Fruit fly (Drosophila melanogaster): Measurements from ENCODE around the gene CG12289.

dm6 chr3L:11413697-11414096, 44.6 kb downstream of the CG12289 start:
- no peak for TF ChIP-seq bab1 (GFP tag; optimal IDR thresholded peaks at IDR 0.05)
- no peak for TF ChIP-seq toe (GFP tag; optimal IDR thresholded peaks at IDR 0.05)
- no peak for TF ChIP-seq CG14711 (tag; optimal IDR thresholded peaks at IDR 0.05)
- no peak for TF ChIP-seq ovo (GFP tag; optimal IDR thresholded peaks at IDR 0.05)
- no peak for TF ChIP-seq cnc (optimal IDR thresholded peaks at IDR 0.05)
- TF ChIP-seq cic (GFP tag; optimal IDR thresholded peaks at IDR 0.05) = no peak
- no peak for TF ChIP-seq kay (GFP tag; ENCODE audit: borderline replicate concordance)

All from whole organism, adult.